Fruit fly (Drosophila melanogaster): Measurements from ENCODE around the gene Glut4EF.

DNA sequence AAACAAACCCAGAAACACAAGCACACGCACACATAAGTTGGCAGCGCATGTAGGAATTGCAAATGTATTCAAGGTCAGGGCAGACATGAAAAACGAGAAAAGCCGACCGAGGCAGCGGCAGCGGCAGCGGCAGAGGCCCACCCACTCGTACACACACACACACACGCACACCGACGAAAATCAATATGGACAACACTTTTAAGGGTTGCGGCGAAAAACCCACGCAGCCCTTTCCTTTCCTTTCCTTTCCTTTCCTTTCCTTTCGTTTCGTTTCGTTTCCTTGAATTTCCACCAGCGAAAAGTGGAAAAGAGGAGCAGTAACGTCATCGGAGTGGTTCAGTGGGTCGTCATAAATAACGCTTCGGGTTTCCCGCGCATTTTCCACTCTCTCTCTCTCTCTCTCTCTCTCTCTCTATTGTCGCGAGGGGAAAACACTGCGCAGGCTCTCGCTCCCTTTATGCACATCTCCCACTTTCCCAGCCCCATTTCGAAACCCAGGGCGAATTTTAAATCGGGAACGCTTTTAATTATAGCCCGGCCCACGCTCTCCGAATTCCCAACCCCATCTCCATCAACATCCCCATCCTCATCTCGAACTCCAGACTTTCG is 78.3 kb downstream of the Glut4EF start:
- no peak for TF ChIP-seq Dll (optimal IDR thresholded peaks at IDR 0.05)
- no peak for TF ChIP-seq usp (GFP tag; optimal IDR thresholded peaks at IDR 0.05)
- TF ChIP-seq pan (optimal IDR thresholded peaks at IDR 0.05), result no peak
- TF ChIP-seq psq (optimal IDR thresholded peaks at IDR 0.05), result no peak
- no peak for TF ChIP-seq CG8478 (optimal IDR thresholded peaks at IDR 0.05)

Measured in whole organism.